Fruit fly (Drosophila melanogaster) whole organism, embryonic: ENCODE data around the gene CG42748.

ENCODE experiments used
- Ada2b ChIP-seq: fragments of 200-800 bp; sonication (Bioruptor generic); IDR thresholded peaks from 2 replicates; pipeline ENCODE4 v1.3.6; 2022; ENCODE audit warnings: missing biosample characterization, missing genetic modification characterization
- Asciz ChIP-seq: fragments of 200-800 bp; sonication (Bioruptor generic); optimal IDR thresholded peaks from 2 replicates; lab custom pipeline; 2017; ENCODE audit warnings: missing biosample characterization, mild to moderate bottlenecking, missing genetic modification characterization, missing genetic modification reagents
- Atf3 ChIP-seq: fragments of 200-800 bp; sonication (Bioruptor generic); optimal IDR thresholded peaks from 3 replicates; lab custom pipeline; 2016; ENCODE audit warnings: missing biosample characterization, missing genetic modification characterization
- Atf6 ChIP-seq: fragments of 200-800 bp; sonication (Bioruptor generic); IDR thresholded peaks from 2 replicates; pipeline ENCODE4 v1.3.6; 2022; ENCODE audit warnings: missing biosample characterization, missing genetic modification characterization
- CG10366 ChIP-seq: fragments of 200-800 bp; sonication (Bioruptor generic); IDR thresholded peaks from 2 replicates; pipeline ENCODE4 v1.3.6; 2022; ENCODE audit warnings: missing biosample characterization, missing genetic modification characterization
- CG10431 ChIP-seq: fragments of 200-800 bp; sonication (Bioruptor generic); optimal IDR thresholded peaks from 3 replicates; lab custom pipeline; 2018; ENCODE audit warnings: missing biosample characterization, mild to moderate bottlenecking, missing genetic modification characterization
- CG14014 ChIP-seq: fragments of 200-800 bp; sonication (Bioruptor generic); IDR thresholded peaks from 2 replicates; pipeline ENCODE4 v1.3.6; 2022; ENCODE audit warnings: missing biosample characterization, missing genetic modification characterization
- CG14441 ChIP-seq: fragments of 200-800 bp; sonication (Bioruptor generic); IDR thresholded peaks from 2 replicates; pipeline ENCODE4 v1.3.6; 2022; ENCODE audit warnings: missing biosample characterization, missing genetic modification characterization
- CG17385 ChIP-seq: fragments of 200-800 bp; sonication (Bioruptor generic); optimal IDR thresholded peaks from 3 replicates; lab custom pipeline; 2018; ENCODE audit warnings: missing biosample characterization, mild to moderate bottlenecking, missing genetic modification characterization
- CG17568 ChIP-seq: fragments of 200-800 bp; sonication (Bioruptor generic); optimal IDR thresholded peaks from 2 replicates; lab custom pipeline; 2018; ENCODE audit warnings: missing biosample characterization, mild to moderate bottlenecking, missing genetic modification characterization, moderate library complexity
- CG2129 ChIP-seq: fragments of 200-800 bp; sonication (Bioruptor generic); IDR thresholded peaks from 2 replicates; pipeline ENCODE4 v1.3.6; 2022; ENCODE audit warnings: missing biosample characterization, missing genetic modification characterization; ENCODE audit not compliant: partially characterized antibody
- CG2199 ChIP-seq: fragments of 200-800 bp; sonication (Bioruptor generic); IDR thresholded peaks from 3 replicates; pipeline ENCODE4 v1.3.6; 2022; ENCODE audit warnings: missing biosample characterization, missing genetic modification characterization
- CG2889 ChIP-seq: fragments of 200-800 bp; sonication (Bioruptor generic); IDR thresholded peaks from 3 replicates; pipeline ENCODE4 v1.3.6; 2022; ENCODE audit warnings: missing biosample characterization, missing genetic modification characterization
- CG31441 ChIP-seq: fragments of 200-800 bp; sonication (Bioruptor generic); IDR thresholded peaks from 2 replicates; pipeline ENCODE4 v1.3.6; 2022; ENCODE audit warnings: missing biosample characterization, missing genetic modification characterization
- CG34376 ChIP-seq: fragments of 200-800 bp; sonication (Bioruptor generic); optimal IDR thresholded peaks from 2 replicates; lab custom pipeline; 2018; ENCODE audit warnings: missing biosample characterization, mild to moderate bottlenecking, missing genetic modification characterization
- CG42726 ChIP-seq: fragments of 200-800 bp; sonication (Bioruptor generic); IDR thresholded peaks from 2 replicates; pipeline ENCODE4 v1.3.6; 2022; ENCODE audit warnings: missing biosample characterization, missing genetic modification characterization; ENCODE audit not compliant: partially characterized antibody
- CG8290 ChIP-seq, 3 experiments: fragments of 200-800 bp; sonication (Bioruptor generic); optimal IDR thresholded peaks; 2 replicates each; lab custom pipeline; 2016 to 2019; ENCODE audit warnings: missing biosample characterization in 3 of 3, missing genetic modification characterization in 3 of 3, mild to moderate bottlenecking in 2 of 3, moderate library complexity in 1 of 3
- CG8388 ChIP-seq: fragments of 200-800 bp; sonication (Bioruptor generic); optimal IDR thresholded peaks from 2 replicates; lab custom pipeline; 2019; ENCODE audit warnings: missing biosample characterization, mild to moderate bottlenecking, missing genetic modification characterization, moderate library complexity
- CoRest ChIP-seq: fragments of 200-800 bp; sonication (Bioruptor generic); optimal IDR thresholded peaks from 3 replicates; lab custom pipeline; 2018; ENCODE audit warnings: missing biosample characterization, mild to moderate bottlenecking, missing genetic modification characterization, moderate library complexity
- D19A ChIP-seq: fragments of 200-800 bp; optimal IDR thresholded peaks from 3 replicates; lab custom pipeline; 2019; ENCODE audit warnings: missing biosample characterization, mild to moderate bottlenecking, missing genetic modification characterization, moderate library complexity
- D19B ChIP-seq: fragments of 200-800 bp; sonication (Bioruptor generic); optimal IDR thresholded peaks from 2 replicates; lab custom pipeline; 2017; ENCODE audit warnings: missing biosample characterization, mild to moderate bottlenecking, missing genetic modification characterization
- Ets65A ChIP-seq: fragments of 200-800 bp; sonication (Bioruptor generic); peaks from one replicate; lab custom pipeline; 2016; ENCODE audit warnings: missing biosample characterization, missing genetic modification characterization
- GATAe ChIP-seq: fragments of 200-800 bp; sonication (Bioruptor generic); conservative IDR thresholded peaks from 2 replicates; pipeline ENCODE4 v1.3.6; 2022; ENCODE audit warnings: missing biosample characterization, missing genetic modification characterization
- Nf-YC ChIP-seq: fragments of 200-800 bp; optimal IDR thresholded peaks from 3 replicates; lab custom pipeline; 2019; ENCODE audit warnings: missing biosample characterization, mild to moderate bottlenecking, missing genetic modification characterization, moderate library complexity
- Opbp ChIP-seq: fragments of 200-800 bp; sonication (Bioruptor generic); IDR thresholded peaks from 3 replicates; pipeline ENCODE4 v1.3.6; 2022; ENCODE audit warnings: missing biosample characterization, missing genetic modification characterization; ENCODE audit not compliant: partially characterized antibody
- Six4 ChIP-seq: fragments of 200-800 bp; sonication (Bioruptor generic); optimal IDR thresholded peaks from 2 replicates; lab custom pipeline; 2016; ENCODE audit warnings: missing biosample characterization, missing genetic modification characterization
- Xbp1 ChIP-seq: fragments of 200-800 bp; sonication (Bioruptor generic); optimal IDR thresholded peaks from 3 replicates; lab custom pipeline; 2016; ENCODE audit warnings: missing biosample characterization, mild to moderate bottlenecking, missing genetic modification characterization
- br ChIP-seq: fragments of >200 bp; optimal IDR thresholded peaks from 2 replicates; lab custom pipeline; 2017
- chm ChIP-seq: fragments of 200-800 bp; sonication (Bioruptor generic); IDR thresholded peaks from 2 replicates; pipeline ENCODE4 v1.3.6; 2022; ENCODE audit warnings: missing biosample characterization, missing genetic modification characterization
- croc ChIP-seq: fragments of 200-800 bp; sonication (Bioruptor generic); conservative IDR thresholded peaks from 3 replicates; pipeline ENCODE4 v1.3.6; 2022; ENCODE audit warnings: missing biosample characterization, missing genetic modification characterization
- crol ChIP-seq: fragments of 200-800 bp; sonication (Bioruptor generic); IDR thresholded peaks from 2 replicates; pipeline ENCODE4 v1.3.6; 2022; ENCODE audit warnings: missing biosample characterization, missing genetic modification characterization
- dm ChIP-seq: fragments of 200-800 bp; sonication (Bioruptor generic); optimal IDR thresholded peaks from 3 replicates; lab custom pipeline; 2016; ENCODE audit warnings: missing biosample characterization, missing genetic modification characterization
- dmrt99B ChIP-seq: fragments of 200-800 bp; sonication (Bioruptor generic); optimal IDR thresholded peaks from 2 replicates; lab custom pipeline; 2018; ENCODE audit warnings: missing biosample characterization, mild to moderate bottlenecking, missing genetic modification characterization, moderate library complexity
- exex ChIP-seq: fragments of 200-800 bp; sonication (Bioruptor generic); optimal IDR thresholded peaks from 4 replicates; lab custom pipeline; 2018; ENCODE audit warnings: missing biosample characterization, mild to moderate bottlenecking, missing genetic modification characterization, moderate library complexity
- eyg ChIP-seq: fragments of 200-800 bp; sonication (Bioruptor generic); optimal IDR thresholded peaks from 3 replicates; lab custom pipeline; 2016; ENCODE audit warnings: missing biosample characterization, missing genetic modification characterization
- fd96Cb ChIP-seq: fragments of 200-800 bp; sonication (Bioruptor generic); optimal IDR thresholded peaks from 2 replicates; lab custom pipeline; 2018; ENCODE audit warnings: missing biosample characterization, mild to moderate bottlenecking, missing genetic modification characterization, moderate library complexity
- grau ChIP-seq: fragments of 200-800 bp; optimal IDR thresholded peaks from 3 replicates; lab custom pipeline; 2019; ENCODE audit warnings: missing biosample characterization, mild to moderate bottlenecking, missing genetic modification characterization, moderate library complexity
- grn ChIP-seq: fragments of 200-800 bp; sonication (Bioruptor generic); optimal IDR thresholded peaks from 3 replicates; lab custom pipeline; 2017; ENCODE audit warnings: missing biosample characterization, missing genetic modification characterization
- ham ChIP-seq: fragments of 200-800 bp; sonication (Bioruptor generic); IDR thresholded peaks from 2 replicates; pipeline ENCODE4 v1.3.6; 2022; ENCODE audit warnings: missing biosample characterization, missing genetic modification characterization
- hth ChIP-seq: fragments of >200 bp; optimal IDR thresholded peaks from 2 replicates; lab custom pipeline; 2017; ENCODE audit warnings: inconsistent platforms
- maf-S ChIP-seq: fragments of 200-800 bp; sonication (Bioruptor generic); optimal IDR thresholded peaks from 2 replicates; lab custom pipeline; 2016; ENCODE audit warnings: missing biosample characterization, missing genetic modification characterization
- mirr ChIP-seq: fragments of 200-800 bp; sonication (Bioruptor generic); optimal IDR thresholded peaks from 3 replicates; lab custom pipeline; 2018; ENCODE audit warnings: missing biosample characterization, mild to moderate bottlenecking, missing genetic modification characterization
- org-1 ChIP-seq: fragments of 200-800 bp; sonication (Bioruptor generic); optimal IDR thresholded peaks from 2 replicates; lab custom pipeline; 2017; ENCODE audit warnings: missing biosample characterization, missing genetic modification characterization
- row ChIP-seq: fragments of 200-800 bp; sonication (Bioruptor generic); IDR thresholded peaks from 3 replicates; pipeline ENCODE4 v1.3.6; 2022; ENCODE audit warnings: missing biosample characterization, missing genetic modification characterization
- sd ChIP-seq: fragments of 200-800 bp; sonication (Bioruptor generic); optimal IDR thresholded peaks from 3 replicates; lab custom pipeline; 2018; ENCODE audit warnings: missing biosample characterization, mild to moderate bottlenecking, missing genetic modification characterization, moderate library complexity
- usp ChIP-seq: fragments of >200 bp; optimal IDR thresholded peaks from 2 replicates; lab custom pipeline; 2017; ENCODE audit warnings: missing biosample characterization, missing genetic modification characterization

The CG42748 gene

DNA sequence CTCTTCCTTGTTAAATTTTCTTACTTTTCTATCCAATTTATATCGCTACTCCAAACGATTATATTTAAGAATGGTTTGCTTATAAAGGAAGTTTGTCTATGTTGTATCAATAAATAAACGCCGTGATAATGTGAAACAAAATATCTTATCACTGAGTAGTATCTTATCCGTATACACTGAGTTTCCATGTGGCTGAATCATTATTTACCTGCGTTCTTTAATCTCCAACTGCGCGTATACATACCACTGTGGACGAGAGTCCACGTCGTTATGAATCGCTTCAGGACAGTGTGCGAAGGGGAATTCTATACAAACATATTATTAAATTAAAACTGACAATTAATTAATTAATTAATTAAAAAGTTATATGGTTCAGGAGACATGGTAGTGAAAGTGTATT, 8.3 kb downstream of the CG42748 start (continued):
- TF ChIP-seq chm (GFP tag; lab: Robert Waterston, UW) (no peak), CG10366 (GFP tag; lab: Robert Waterston, UW) (no peak), GATAe (GFP tag; lab: Robert Waterston, UW) (peak; percentile 42), CG8290 (GFP tag; optimal IDR thresholded peaks at IDR 0.05; lab: Kevin White, UChicago) (no peak), CG8290 (tag; optimal IDR thresholded peaks at IDR 0.05; lab: Kevin White, UChicago) (peak in 1 of 2 experiments; percentile 12), Atf3 (GFP tag; lab: Kevin White, UChicago) (no peak), CG2889 (GFP tag; lab: Robert Waterston, UW) (no peak), CG14441 (GFP tag; lab: Robert Waterston, UW) (0 out of 2 replicates have a peak, but pooled peaks have one; percentile 28), dm (GFP tag; lab: Kevin White, UChicago) (no peak), Opbp (GFP tag; lab: Robert Waterston, UW) (no peak), CG2129 (GFP tag; lab: Robert Waterston, UW) (no peak), Asciz (no peak), croc (GFP tag; lab: Robert Waterston, UW) (no peak), CG10431 (GFP tag; lab: Kevin White, UChicago) (no peak), CG31441 (GFP tag; lab: Robert Waterston, UW) (0 out of 2 replicates have a peak, but pooled peaks have one; percentile 23), Xbp1 (no peak), Ada2b (GFP tag; lab: Robert Waterston, UW) (no peak), CG42726 (GFP tag; lab: Robert Waterston, UW) (no peak), crol (no peak), usp (GFP tag; lab: Kevin White, UChicago) (no peak), CG17568 (no peak), CG17385 (no peak), br (lab: Kevin White, UChicago) (no peak), CG14014 (GFP tag; lab: Robert Waterston, UW) (no peak)

DNA sequence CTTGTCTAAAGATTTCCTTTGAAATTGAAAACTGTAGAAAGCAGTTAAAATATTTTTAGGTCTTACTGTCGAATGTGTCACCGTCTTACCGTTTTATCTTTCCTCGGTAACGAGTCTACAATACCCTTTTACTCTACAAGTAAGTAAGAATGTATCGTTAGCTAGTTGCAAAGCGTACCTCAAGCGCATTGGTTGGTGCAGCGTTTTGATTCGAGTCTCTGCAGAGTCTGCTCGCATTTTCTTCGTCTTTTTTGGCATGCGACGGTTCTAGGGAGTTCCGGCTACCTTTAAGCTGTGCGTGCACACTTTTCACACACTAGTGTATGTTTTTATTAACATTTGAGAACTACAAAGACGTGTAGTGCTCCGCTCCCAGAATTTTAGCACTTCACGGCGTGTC, 8.9 kb downstream of the CG42748 start:
- TF ChIP-seq ham (GFP tag; lab: Robert Waterston, UW) = no peak
- TF ChIP-seq mirr = peak; percentile 17
- no peak for TF ChIP-seq Six4
- peak; percentile 9 for TF ChIP-seq grn
- no peak for TF ChIP-seq maf-S
- TF ChIP-seq hth = no peak
- no peak for TF ChIP-seq grau (tag; lab: Kevin White, UChicago)
- peak; percentile 9 for TF ChIP-seq exex (tag; lab: Kevin White, UChicago)
- no peak for TF ChIP-seq Ets65A
- TF ChIP-seq CG8388 = peak; percentile 76
- peak; percentile 90 for TF ChIP-seq CG2199 (GFP tag; lab: Robert Waterston, UW)
- TF ChIP-seq row (GFP tag; lab: Robert Waterston, UW) = no peak; the same call in 2 of the 3 replicates
- no peak for TF ChIP-seq eyg
- peak; percentile 0 for TF ChIP-seq sd (tag; lab: Kevin White, UChicago)
- no peak for TF ChIP-seq Atf6 (GFP tag; lab: Robert Waterston, UW)
- no peak for TF ChIP-seq fd96Cb (tag; lab: Kevin White, UChicago)
- TF ChIP-seq D19A (tag; lab: Kevin White, UChicago) = peak; percentile 26
- no peak for TF ChIP-seq Nf-YC (tag; lab: Kevin White, UChicago)
- TF ChIP-seq CoRest (tag; lab: Kevin White, UChicago) = no peak
- no peak for TF ChIP-seq org-1 (GFP tag; lab: Kevin White, UChicago)
- TF ChIP-seq dmrt99B (tag; lab: Kevin White, UChicago) = no peak
- TF ChIP-seq CG34376 (GFP tag; lab: Kevin White, UChicago) = peak; percentile 24
- TF ChIP-seq D19B (GFP tag; lab: Kevin White, UChicago) = peak; percentile 31
